Fruit fly (Drosophila melanogaster): ENCODE data around the gene CAHbeta.

DNA sequence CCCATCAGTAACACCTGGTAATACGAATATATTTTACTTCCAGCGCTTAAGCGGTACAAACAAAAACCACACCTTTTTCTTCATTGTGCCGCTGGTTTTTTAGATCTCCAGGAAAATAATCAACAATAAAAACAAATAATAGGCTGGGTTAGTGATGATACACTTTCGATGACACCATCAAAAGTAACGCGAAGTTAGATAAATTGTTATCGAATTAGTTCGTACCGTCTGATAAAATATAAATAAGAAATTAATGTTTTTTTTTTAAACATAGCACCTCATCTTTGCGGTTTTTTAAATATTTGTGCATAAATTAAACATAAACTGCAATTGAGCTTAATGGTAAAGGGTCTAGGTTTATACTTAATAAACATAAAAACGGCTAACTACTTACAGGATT lies 3.5 kb downstream of the CAHbeta start, which contains the start of gene RagA-B:
- TF ChIP-seq CTCF (optimal IDR thresholded peaks at IDR 0.05) (no peak), CG8478 (optimal IDR thresholded peaks at IDR 0.05) (no peak)
